Worm (Caenorhabditis elegans): Measurements from ENCODE around the gene F11A5.17.

- TF ChIP-seq F13H6.1 (tag; optimal IDR thresholded peaks at IDR 0.05) (no peak), unc-86 (tag; optimal IDR thresholded peaks at IDR 0.05) (no peak), T23F11.4 (GFP tag; optimal IDR thresholded peaks at IDR 0.05) (no peak), pros-1 (tag; optimal IDR thresholded peaks at IDR 0.05) (no peak), ceh-9 (tag; optimal IDR thresholded peaks at IDR 0.05) (no peak), ama-1 (optimal IDR thresholded peaks at IDR 0.05) (no peak), fkh-10 (GFP tag; optimal IDR thresholded peaks at IDR 0.05) (no peak), mec-3 (tag; optimal IDR thresholded peaks at IDR 0.05; ENCODE audit: borderline replicate concordance) (no peak)
Measured at ce11 chrV:16233624-16234023, 31.8 kb downstream of the F11A5.17 start, which contains the start of gene clec-233.
